Worm (Caenorhabditis elegans) whole organism, mixed stage, embryonic: Measurements from ENCODE around the gene EGAP1.5.
A peak's percentile ranks its signal among the peaks of the same experiment; 100 is the strongest.

Source experiments
- M03D4.4 ChIP-seq: sonication (generic microtip); optimal IDR thresholded peaks from 2 replicates; lab custom pipeline; 2017; ENCODE audit warnings: mild to moderate bottlenecking, missing genetic modification characterization, missing compliant biosample characterization
- bed-3 ChIP-seq: fragments of 200-800 bp; sonication (Bioruptor generic); optimal IDR thresholded peaks from 3 replicates; lab custom pipeline; 2018; ENCODE audit warnings: mild to moderate bottlenecking, missing genetic modification characterization, moderate library complexity, missing compliant biosample characterization
- blmp-1 ChIP-seq: fragments of 150-350 bp; optimal IDR thresholded peaks from 2 replicates; lab custom pipeline; 2014; ENCODE audit warnings: missing biosample characterization, missing genetic modification characterization
- ceh-39 ChIP-seq: fragments of 150-350 bp; optimal IDR thresholded peaks from 2 replicates; lab custom pipeline; 2014; ENCODE audit warnings: missing biosample characterization, missing genetic modification characterization
- ceh-83 ChIP-seq: fragments of 200-800 bp; sonication (Bioruptor generic); optimal IDR thresholded peaks from 2 replicates; lab custom pipeline; 2018; ENCODE audit warnings: mild to moderate bottlenecking, missing genetic modification characterization, missing compliant biosample characterization
- ces-1 ChIP-seq: fragments of 150-350 bp; optimal IDR thresholded peaks from 2 replicates; lab custom pipeline; 2014; ENCODE audit warnings: missing biosample characterization, missing genetic modification reagents, missing genetic modification characterization
- cnd-1 ChIP-seq: fragments of 200-800 bp; sonication (Bioruptor generic); optimal IDR thresholded peaks from 2 replicates; lab custom pipeline; 2018; ENCODE audit warnings: mild to moderate bottlenecking, missing genetic modification characterization, missing compliant biosample characterization
- drap-1 ChIP-seq: fragments of 200-800 bp; sonication (Bioruptor generic); optimal IDR thresholded peaks from 3 replicates; lab custom pipeline; 2018; ENCODE audit warnings: mild to moderate bottlenecking, missing genetic modification characterization, missing compliant biosample characterization
- elt-1 ChIP-seq: sonication (generic microtip); optimal IDR thresholded peaks from 2 replicates; lab custom pipeline; 2017; ENCODE audit warnings: missing genetic modification characterization, mild to moderate bottlenecking, missing compliant biosample characterization, antibody characterized with exemption, moderate library complexity, borderline replicate concordance; ENCODE audit not compliant: insufficient read depth
- elt-3 ChIP-seq: fragments of 150-350 bp; optimal IDR thresholded peaks from 2 replicates; lab custom pipeline; 2014; ENCODE audit warnings: missing biosample characterization, missing genetic modification characterization
- ham-2 ChIP-seq: fragments of 200-800 bp; sonication (Bioruptor generic); optimal IDR thresholded peaks from 2 replicates; lab custom pipeline; 2018; ENCODE audit warnings: mild to moderate bottlenecking, missing genetic modification characterization, missing compliant biosample characterization
- hlh-1 ChIP-seq: fragments of 150-350 bp; optimal IDR thresholded peaks from 2 replicates; lab custom pipeline; 2014; ENCODE audit warnings: missing biosample characterization, missing genetic modification reagents, missing genetic modification characterization
- lin-13 ChIP-seq: fragments of 150-350 bp; optimal IDR thresholded peaks from 2 replicates; lab custom pipeline; 2014; ENCODE audit warnings: missing biosample characterization, missing genetic modification characterization
- lin-32 ChIP-seq: fragments of 200-800 bp; sonication (Bioruptor generic); optimal IDR thresholded peaks from 2 replicates; lab custom pipeline; 2018; ENCODE audit warnings: mild to moderate bottlenecking, missing genetic modification characterization, missing compliant biosample characterization
- lsy-2 ChIP-seq: fragments of 150-350 bp; optimal IDR thresholded peaks from 2 replicates; lab custom pipeline; 2014; ENCODE audit warnings: missing biosample characterization, missing genetic modification characterization
- mab-5 ChIP-seq: fragments of 150-350 bp; optimal IDR thresholded peaks from 2 replicates; lab custom pipeline; 2014; ENCODE audit warnings: missing biosample characterization, missing genetic modification characterization
- mep-1 ChIP-seq: fragments of 150-350 bp; optimal IDR thresholded peaks from 2 replicates; lab custom pipeline; 2017; ENCODE audit warnings: missing biosample characterization, missing genetic modification reagents, missing genetic modification characterization, inconsistent platforms
- mls-2 ChIP-seq: sonication (generic microtip); optimal IDR thresholded peaks from 2 replicates; lab custom pipeline; 2016; ENCODE audit warnings: mild to moderate bottlenecking, missing genetic modification characterization, moderate library complexity, missing compliant biosample characterization
- nhr-2 ChIP-seq: fragments of 150-350 bp; optimal IDR thresholded peaks from 2 replicates; lab custom pipeline; 2014; ENCODE audit warnings: missing biosample characterization, missing genetic modification characterization
- nhr-237 ChIP-seq: fragments of 150-350 bp; optimal IDR thresholded peaks from 2 replicates; lab custom pipeline; 2014; ENCODE audit warnings: missing biosample characterization, missing genetic modification characterization
- nhr-28 ChIP-seq: fragments of 150-350 bp; optimal IDR thresholded peaks from 2 replicates; lab custom pipeline; 2014; ENCODE audit warnings: missing biosample characterization, missing genetic modification characterization
- pha-4 ChIP-seq: fragments of 150-350 bp; optimal IDR thresholded peaks from 2 replicates; lab custom pipeline; 2018; ENCODE audit warnings: missing biosample characterization, missing genetic modification reagents, missing genetic modification characterization
- sem-2 ChIP-seq: fragments of 200-800 bp; sonication (Bioruptor generic); optimal IDR thresholded peaks from 2 replicates; lab custom pipeline; 2018; ENCODE audit warnings: mild to moderate bottlenecking, missing genetic modification characterization, missing compliant biosample characterization
- snpc-4 ChIP-seq: fragments of 150-350 bp; optimal IDR thresholded peaks from 2 replicates; lab custom pipeline; 2014; ENCODE audit warnings: missing biosample characterization, missing genetic modification characterization
- sptf-1 ChIP-seq: sonication (generic microtip); optimal IDR thresholded peaks from 2 replicates; lab custom pipeline; 2017; ENCODE audit warnings: mild to moderate bottlenecking, missing genetic modification characterization, moderate library complexity, missing compliant biosample characterization
- tbx-8 ChIP-seq: fragments of 200-800 bp; sonication (Bioruptor generic); optimal IDR thresholded peaks from 2 replicates; lab custom pipeline; 2018; ENCODE audit warnings: mild to moderate bottlenecking, missing genetic modification characterization, moderate library complexity, missing compliant biosample characterization
- unc-120 ChIP-seq: sonication (generic microtip); optimal IDR thresholded peaks from 2 replicates; lab custom pipeline; 2017; ENCODE audit warnings: missing genetic modification characterization, missing compliant biosample characterization; ENCODE audit not compliant: poor library complexity, severe bottlenecking
- unc-39 ChIP-seq: fragments of 150-350 bp; optimal IDR thresholded peaks from 2 replicates; lab custom pipeline; 2014; ENCODE audit warnings: missing biosample characterization, missing genetic modification characterization
- unc-62 ChIP-seq: fragments of 150-350 bp; optimal IDR thresholded peaks from 2 replicates; lab custom pipeline; 2014; ENCODE audit warnings: missing biosample characterization, missing genetic modification reagents, missing genetic modification characterization
- zip-8 ChIP-seq: fragments of 150-350 bp; optimal IDR thresholded peaks from 2 replicates; lab custom pipeline; 2014; ENCODE audit warnings: missing biosample characterization, missing genetic modification characterization
- ztf-11 ChIP-seq: fragments of 150-350 bp; optimal IDR thresholded peaks from 2 replicates; lab custom pipeline; 2014; ENCODE audit warnings: missing biosample characterization, missing genetic modification characterization

The EGAP1.5 gene

DNA sequence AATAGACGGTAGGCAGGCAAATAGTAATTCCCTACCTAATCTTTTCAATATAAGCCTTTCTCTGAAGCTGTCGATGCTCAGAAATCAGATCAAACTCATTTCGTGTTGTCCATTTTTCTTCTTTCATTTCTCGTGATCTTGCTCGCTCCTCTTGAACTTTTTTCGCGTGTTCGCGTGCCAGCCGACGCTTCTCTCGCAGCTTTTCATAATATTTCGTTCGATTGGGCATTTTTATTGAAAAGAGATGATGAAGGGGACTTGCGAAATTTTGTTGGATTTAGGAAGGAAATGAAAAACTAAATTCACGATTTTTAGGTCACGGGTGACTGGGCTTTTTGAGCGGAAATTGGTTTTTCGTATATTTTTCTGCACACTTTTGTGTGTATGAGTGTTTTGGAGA lies 5.5 kb downstream of the EGAP1.5 start, which contains the start of gene EGAP1.1:
TSS of gene EGAP1.1 (minus strand) at position 229 of the 400 bp plus-strand sequence.
- TF ChIP-seq cnd-1 (no peak), sptf-1 (no peak), ceh-83 (GFP tag; lab: Kevin White, UChicago) (no peak), blmp-1 (tag; lab: Kevin White, UChicago) (no peak), tbx-8 (GFP tag; lab: Kevin White, UChicago) (no peak), zip-8 (tag; lab: Kevin White, UChicago) (no peak), nhr-2 (tag; lab: Kevin White, UChicago) (no peak), lin-32 (no peak), ham-2 (GFP tag; lab: Kevin White, UChicago) (no peak), hlh-1 (tag; lab: Kevin White, UChicago) (no peak), sem-2 (GFP tag; lab: Kevin White, UChicago) (no peak), elt-3 (tag; lab: Kevin White, UChicago) (no peak), lin-13 (tag; lab: Kevin White, UChicago) (no peak), nhr-237 (no peak), unc-120 (no peak), ces-1 (GFP tag; lab: Kevin White, UChicago) (no peak), bed-3 (GFP tag; lab: Kevin White, UChicago) (no peak)

DNA sequence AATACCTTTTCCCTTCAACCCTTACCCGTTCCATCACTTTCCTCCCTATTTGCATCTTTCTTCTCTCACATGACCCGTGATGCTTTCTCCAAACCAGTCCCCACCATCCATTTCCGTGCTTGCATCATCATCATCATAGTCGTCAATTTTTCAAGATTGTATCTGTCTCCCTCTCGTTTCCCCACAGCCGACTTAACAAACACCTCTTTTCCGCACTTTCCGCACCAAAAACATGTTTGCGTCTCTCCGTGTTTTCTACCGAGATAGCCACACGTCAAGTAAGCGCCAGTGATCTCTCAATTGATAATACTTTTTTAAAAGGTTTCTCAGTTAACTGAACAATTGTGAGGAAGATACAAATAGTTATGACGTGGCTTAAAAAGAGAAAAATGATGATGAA lies 6.5 kb downstream of the EGAP1.5 start:
- TF ChIP-seq nhr-237: peak; percentile 76
- no peak for TF ChIP-seq ces-1 (GFP tag; lab: Kevin White, UChicago)
- TF ChIP-seq hlh-1 (tag; lab: Kevin White, UChicago): no peak
- no peak for TF ChIP-seq nhr-28
- TF ChIP-seq drap-1 (GFP tag; lab: Kevin White, UChicago): no peak
- no peak for TF ChIP-seq ztf-11 (tag; lab: Kevin White, UChicago)
- TF ChIP-seq elt-1: peak; percentile 78
- TF ChIP-seq unc-39 (tag; lab: Kevin White, UChicago): no peak
- peak; percentile 45 for TF ChIP-seq blmp-1 (tag; lab: Kevin White, UChicago)
- peak; percentile 57 for TF ChIP-seq ham-2 (GFP tag; lab: Kevin White, UChicago)
- TF ChIP-seq zip-8 (tag; lab: Kevin White, UChicago): no peak
- TF ChIP-seq cnd-1: no peak
- no peak for TF ChIP-seq unc-62 (GFP tag; lab: Kevin White, UChicago)

DNA sequence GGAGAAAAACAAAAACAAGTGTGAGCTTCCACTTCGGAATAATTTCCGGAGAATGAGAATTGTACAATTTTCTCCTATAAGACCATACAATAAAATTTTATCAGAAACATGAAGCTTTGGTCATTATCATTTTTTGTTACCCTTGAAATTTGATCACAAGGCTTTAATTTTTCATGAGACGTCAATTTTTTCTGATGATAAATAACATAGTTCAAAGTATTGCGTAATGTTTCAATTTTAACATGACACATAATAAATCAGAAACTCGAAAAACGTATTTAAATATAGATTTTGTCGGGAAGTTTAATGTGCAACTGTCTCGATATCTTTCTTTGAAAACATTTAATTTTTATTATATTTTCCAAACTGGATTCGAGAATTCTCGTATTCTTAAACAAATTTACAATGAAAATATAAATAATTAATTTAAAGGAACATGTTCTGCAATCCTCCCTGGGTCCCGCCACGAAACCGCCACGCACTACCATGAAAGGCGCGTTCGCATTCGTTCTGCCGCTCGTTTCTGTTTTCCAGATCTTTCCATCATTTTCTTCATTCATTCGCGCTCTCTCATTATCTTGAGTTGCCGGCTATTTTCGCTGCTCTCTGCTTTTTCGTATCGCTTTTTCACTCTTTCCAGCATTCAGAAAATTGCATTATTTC lies 7.4 kb downstream of the EGAP1.5 start:
- peak; percentile 71 for TF ChIP-seq zip-8 (tag; lab: Kevin White, UChicago)
- TF ChIP-seq sem-2 (GFP tag; lab: Kevin White, UChicago): no peak
- no peak for TF ChIP-seq snpc-4
- TF ChIP-seq drap-1 (GFP tag; lab: Kevin White, UChicago): no peak
- no peak for TF ChIP-seq ces-1 (GFP tag; lab: Kevin White, UChicago)
- TF ChIP-seq ham-2 (GFP tag; lab: Kevin White, UChicago): no peak
- no peak for TF ChIP-seq pha-4 (tag; lab: Kevin White, UChicago)

DNA sequence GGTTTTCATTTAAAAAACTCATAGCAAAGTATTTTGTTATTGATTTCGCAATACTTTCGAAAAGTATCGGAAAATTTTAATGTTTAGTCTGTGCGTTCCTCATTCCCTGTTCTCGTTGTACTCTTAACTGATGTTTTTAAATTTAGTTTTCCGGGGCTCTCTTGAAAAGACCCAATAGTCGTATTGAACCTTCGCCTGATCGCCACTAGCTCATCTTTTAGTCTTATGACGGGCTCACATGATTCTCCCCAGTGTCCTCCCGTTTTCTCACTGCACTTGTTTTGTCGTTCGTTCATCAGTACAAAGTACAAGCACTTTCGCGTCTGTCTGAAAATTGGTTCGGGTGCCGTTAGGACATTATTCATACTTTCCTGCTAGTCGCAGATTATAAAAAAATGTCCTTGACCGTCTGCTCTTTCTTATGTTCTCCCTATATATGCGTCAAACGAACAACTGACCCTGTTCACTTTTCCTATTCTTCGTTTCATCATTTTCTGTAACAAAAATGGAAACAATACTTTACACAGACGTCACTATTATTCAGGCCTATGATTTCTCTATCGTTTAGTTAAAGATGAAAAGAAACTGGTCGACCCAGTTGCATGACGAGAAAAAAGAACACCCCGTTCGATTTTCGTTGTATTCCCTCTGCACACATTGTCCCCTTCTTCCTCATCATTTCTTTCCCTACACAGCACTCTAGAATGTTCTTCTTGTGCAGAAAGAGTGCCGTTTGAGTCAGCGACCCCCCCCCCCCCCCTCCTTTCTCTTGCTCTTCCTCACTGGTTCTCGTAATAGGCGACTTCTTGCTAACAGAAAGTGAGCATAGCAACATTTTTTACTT lies 8.2 kb downstream of the EGAP1.5 start, which contains the start of gene ubq-1:
TSS of gene ubq-1 (plus strand) at position 802 of the 844 bp plus-strand sequence.
- TF ChIP-seq mls-2 (tag; lab: Kevin White, UChicago) (peak; percentile 50), M03D4.4 (peak; percentile 66), lsy-2 (tag; lab: Kevin White, UChicago) (no peak), cnd-1 (peak; percentile 58)

DNA sequence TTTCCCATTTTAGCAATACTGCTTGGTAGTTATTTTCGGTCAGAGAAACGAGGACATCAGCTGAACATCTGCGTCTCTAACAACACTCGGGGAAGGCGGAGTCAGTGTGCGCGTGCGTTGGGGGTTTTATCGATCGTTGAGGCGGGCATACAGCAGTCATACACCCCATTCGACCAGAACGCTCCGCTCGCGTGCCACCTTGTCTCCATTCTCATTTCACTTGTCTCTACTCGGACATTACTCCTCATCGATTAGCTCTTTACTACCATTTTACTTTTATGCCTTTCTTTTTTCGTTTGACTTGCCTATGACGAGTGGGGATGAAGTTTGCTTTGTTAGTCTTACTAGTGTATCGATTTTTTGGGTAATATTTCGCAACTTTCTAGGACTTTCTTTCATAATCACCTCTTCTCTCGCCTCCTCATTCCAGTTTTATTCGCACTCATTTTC lies 9.0 kb downstream of the EGAP1.5 start:
- TF ChIP-seq hlh-1 (tag; lab: Kevin White, UChicago) (peak; percentile 14), lsy-2 (tag; lab: Kevin White, UChicago) (peak; percentile 19), elt-3 (tag; lab: Kevin White, UChicago) (no peak), ces-1 (GFP tag; lab: Kevin White, UChicago) (peak; percentile 13), nhr-28 (no peak), mep-1 (tag; lab: Kevin White, UChicago) (peak; percentile 45), ceh-39 (tag; lab: Kevin White, UChicago) (peak; percentile 61), bed-3 (GFP tag; lab: Kevin White, UChicago) (no peak), mab-5 (tag; lab: Kevin White, UChicago) (no peak), nhr-237 (no peak), blmp-1 (tag; lab: Kevin White, UChicago) (no peak), ceh-83 (GFP tag; lab: Kevin White, UChicago) (no peak), cnd-1 (no peak), ham-2 (GFP tag; lab: Kevin White, UChicago) (no peak), unc-62 (GFP tag; lab: Kevin White, UChicago) (peak; percentile 30), lin-32 (peak; percentile 46), unc-120 (peak; percentile 79)
